Fruit fly (Drosophila melanogaster): Measurements from ENCODE around the gene CG32576.

DNA sequence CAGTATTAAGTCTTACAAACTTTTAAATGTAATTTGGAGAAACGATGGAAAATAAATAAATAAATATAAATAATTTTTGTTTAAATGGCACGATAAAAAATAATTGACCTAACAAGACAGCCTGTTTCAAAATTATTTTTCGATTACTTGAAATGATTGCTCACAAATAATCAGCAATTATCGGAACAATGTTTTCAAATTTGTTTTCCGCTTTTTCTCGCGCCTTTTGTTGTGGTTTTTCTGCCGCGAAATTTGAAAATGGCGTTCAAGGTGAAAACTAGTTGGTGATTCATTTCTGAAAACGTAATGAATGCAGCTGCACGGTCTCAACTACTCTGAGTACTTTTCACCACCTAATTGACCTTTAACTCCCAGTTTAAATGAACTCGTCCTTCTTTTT is 32.7 kb upstream of the CG32576 start:
- TF ChIP-seq pzg (GFP tag; optimal IDR thresholded peaks at IDR 0.05): peak; percentile 29
- TF ChIP-seq her (GFP tag; optimal IDR thresholded peaks at IDR 0.05): no peak
- TF ChIP-seq Dll (GFP tag; IDR thresholded peaks at IDR 0.05; ENCODE audit: partially characterized antibody): 0 out of 4 replicates have a peak, but pooled peaks have one; percentile 16
- no peak for TF ChIP-seq Myb (GFP tag; optimal IDR thresholded peaks at IDR 0.05)
- no peak for TF ChIP-seq exex (tag; optimal IDR thresholded peaks at IDR 0.05)
- no peak for TF ChIP-seq CG8765 (GFP tag; IDR thresholded peaks at IDR 0.05)
- no peak for TF ChIP-seq CG11723 (GFP tag; optimal IDR thresholded peaks at IDR 0.05)
- no peak for TF ChIP-seq Hr78 (GFP tag; optimal IDR thresholded peaks at IDR 0.05)
